Fruit fly (Drosophila melanogaster) whole organism, embryonic: ENCODE measurements around the gene CG14511.

Source experiments
- Abd-B ChIP-seq: fragments of 200-800 bp; sonication (Bioruptor generic); optimal IDR thresholded peaks from 2 replicates; lab custom pipeline; 2018; ENCODE audit warnings: missing biosample characterization, mild to moderate bottlenecking, missing genetic modification characterization, moderate library complexity
- Ada2b ChIP-seq: fragments of 200-800 bp; sonication (Bioruptor generic); IDR thresholded peaks from 2 replicates; pipeline ENCODE4 v1.3.6; 2022; ENCODE audit warnings: missing biosample characterization, missing genetic modification characterization
- Atf6 ChIP-seq: fragments of 200-800 bp; sonication (Bioruptor generic); IDR thresholded peaks from 2 replicates; pipeline ENCODE4 v1.3.6; 2022; ENCODE audit warnings: missing biosample characterization, missing genetic modification characterization
- CG10209 ChIP-seq: fragments of 200-800 bp; sonication (Bioruptor generic); optimal IDR thresholded peaks from 3 replicates; lab custom pipeline; 2017; ENCODE audit warnings: missing biosample characterization, mild to moderate bottlenecking, missing genetic modification characterization, missing genetic modification reagents
- CG10979 ChIP-seq: fragments of 200-800 bp; sonication (Bioruptor generic); optimal IDR thresholded peaks from 2 replicates; lab custom pipeline; 2018; ENCODE audit warnings: missing biosample characterization, mild to moderate bottlenecking, missing genetic modification characterization, moderate library complexity
- CG11247 ChIP-seq: fragments of 200-800 bp; sonication (Bioruptor generic); IDR thresholded peaks from 2 replicates; pipeline ENCODE4 v1.3.6; 2022; ENCODE audit warnings: missing biosample characterization, missing genetic modification characterization
- CG11398 ChIP-seq: fragments of 200-800 bp; sonication (Bioruptor generic); optimal IDR thresholded peaks from 2 replicates; lab custom pipeline; 2016; ENCODE audit warnings: missing biosample characterization, missing genetic modification characterization
- CG12104 ChIP-seq: fragments of 200-800 bp; sonication (Bioruptor generic); optimal IDR thresholded peaks from 3 replicates; lab custom pipeline; 2016; ENCODE audit warnings: missing biosample characterization, missing genetic modification characterization
- CG13287 ChIP-seq: fragments of 200-800 bp; sonication (Bioruptor generic); IDR thresholded peaks from 2 replicates; pipeline ENCODE4 v1.3.6; 2022; ENCODE audit warnings: missing biosample characterization, missing genetic modification characterization; ENCODE audit not compliant: partially characterized antibody
- CG13296 ChIP-seq: fragments of 200-800 bp; sonication (Bioruptor generic); optimal IDR thresholded peaks from 3 replicates; lab custom pipeline; 2018; ENCODE audit warnings: missing biosample characterization, mild to moderate bottlenecking, missing genetic modification characterization
- CG17385 ChIP-seq: fragments of 200-800 bp; sonication (Bioruptor generic); optimal IDR thresholded peaks from 3 replicates; lab custom pipeline; 2018; ENCODE audit warnings: missing biosample characterization, mild to moderate bottlenecking, missing genetic modification characterization
- CG2116 ChIP-seq: fragments of 200-800 bp; sonication (Bioruptor generic); optimal IDR thresholded peaks from 3 replicates; lab custom pipeline; 2018; ENCODE audit warnings: missing biosample characterization, mild to moderate bottlenecking, missing genetic modification characterization
- CG2120 ChIP-seq: fragments of 200-800 bp; sonication (Bioruptor generic); optimal IDR thresholded peaks from 3 replicates; lab custom pipeline; 2016; ENCODE audit warnings: missing biosample characterization, missing genetic modification characterization
- CG2712 ChIP-seq: fragments of 200-800 bp; optimal IDR thresholded peaks from 3 replicates; lab custom pipeline; 2019; ENCODE audit warnings: missing biosample characterization, mild to moderate bottlenecking, missing genetic modification characterization, moderate library complexity
- CG3281 ChIP-seq: fragments of 200-800 bp; sonication (Bioruptor generic); optimal IDR thresholded peaks from 3 replicates; lab custom pipeline; 2017; ENCODE audit warnings: missing biosample characterization, mild to moderate bottlenecking, missing genetic modification characterization
- CG34422 ChIP-seq: fragments of 200-800 bp; sonication (Bioruptor generic); IDR thresholded peaks from 3 replicates; pipeline ENCODE4 v1.3.6; 2022; ENCODE audit warnings: missing biosample characterization, missing genetic modification characterization
- CG4730 ChIP-seq: fragments of 200-800 bp; sonication (Bioruptor generic); IDR thresholded peaks from 2 replicates; pipeline ENCODE4 v1.3.6; 2022; ENCODE audit warnings: missing biosample characterization, missing genetic modification characterization
- CG6813 ChIP-seq: fragments of 200-800 bp; sonication (Bioruptor generic); optimal IDR thresholded peaks from 2 replicates; lab custom pipeline; 2017; ENCODE audit warnings: missing biosample characterization, missing genetic modification characterization, mild to moderate bottlenecking, moderate library complexity, missing genetic modification reagents
- CG7556 ChIP-seq: fragments of 200-800 bp; sonication (Bioruptor generic); optimal IDR thresholded peaks from 2 replicates; lab custom pipeline; 2017; ENCODE audit warnings: missing biosample characterization, mild to moderate bottlenecking, missing genetic modification characterization
- CG7786 ChIP-seq: fragments of 200-800 bp; sonication (Bioruptor generic); optimal IDR thresholded peaks from 2 replicates; lab custom pipeline; 2016; ENCODE audit warnings: missing biosample characterization, missing genetic modification characterization
- CG8388 ChIP-seq: fragments of 200-800 bp; sonication (Bioruptor generic); optimal IDR thresholded peaks from 2 replicates; lab custom pipeline; 2019; ENCODE audit warnings: missing biosample characterization, mild to moderate bottlenecking, missing genetic modification characterization, moderate library complexity
- CG8944 ChIP-seq: fragments of 200-800 bp; sonication (Bioruptor generic); optimal IDR thresholded peaks from 3 replicates; lab custom pipeline; 2016; ENCODE audit warnings: missing biosample characterization, missing genetic modification characterization
- ERR ChIP-seq: fragments of 200-800 bp; sonication (Bioruptor generic); optimal IDR thresholded peaks from 2 replicates; lab custom pipeline; 2016; ENCODE audit warnings: missing biosample characterization, missing genetic modification characterization
- Fer3 ChIP-seq: fragments of 200-800 bp; sonication (Bioruptor generic); optimal IDR thresholded peaks from 2 replicates; lab custom pipeline; 2018; ENCODE audit warnings: missing biosample characterization, mild to moderate bottlenecking, missing genetic modification characterization, moderate library complexity
- HLH54F ChIP-seq: fragments of 200-800 bp; sonication (Bioruptor generic); optimal IDR thresholded peaks from 3 replicates; lab custom pipeline; 2016; ENCODE audit warnings: missing biosample characterization, missing genetic modification characterization
- Hey ChIP-seq: fragments of 200-800 bp; sonication (Bioruptor generic); optimal IDR thresholded peaks from 3 replicates; lab custom pipeline; 2018; ENCODE audit warnings: missing biosample characterization, mild to moderate bottlenecking, missing genetic modification characterization
- Hr3 ChIP-seq: fragments of 200-800 bp; sonication (Bioruptor generic); optimal IDR thresholded peaks from 3 replicates; lab custom pipeline; 2016; ENCODE audit warnings: missing biosample characterization, missing genetic modification characterization
- Hr39 ChIP-seq: fragments of >200 bp; optimal IDR thresholded peaks from 2 replicates; lab custom pipeline; 2017
- MBD-R2 ChIP-seq: fragments of 200-800 bp; sonication (Bioruptor generic); IDR thresholded peaks from 2 replicates; pipeline ENCODE4 v1.3.6; 2022; ENCODE audit warnings: missing biosample characterization, missing genetic modification characterization
- Mrtf ChIP-seq: fragments of 200-800 bp; sonication (Bioruptor generic); IDR thresholded peaks from 3 replicates; pipeline ENCODE4 v1.3.6; 2022; ENCODE audit warnings: missing biosample characterization, missing genetic modification characterization
- NC2α ChIP-seq: fragments of 200-800 bp; sonication (Bioruptor generic); optimal IDR thresholded peaks from 2 replicates; lab custom pipeline; 2016; ENCODE audit warnings: missing biosample characterization, missing genetic modification characterization
- Nf-YA ChIP-seq: fragments of 200-800 bp; sonication (Bioruptor generic); IDR thresholded peaks from 2 replicates; pipeline ENCODE4 v1.3.6; 2022; ENCODE audit warnings: missing biosample characterization, missing genetic modification characterization
- NfI ChIP-seq: fragments of 200-800 bp; sonication (Bioruptor generic); optimal IDR thresholded peaks from 3 replicates; lab custom pipeline; 2018; ENCODE audit warnings: missing biosample characterization, mild to moderate bottlenecking, missing genetic modification characterization, moderate library complexity
- Opbp ChIP-seq: fragments of 200-800 bp; sonication (Bioruptor generic); IDR thresholded peaks from 3 replicates; pipeline ENCODE4 v1.3.6; 2022; ENCODE audit warnings: missing biosample characterization, missing genetic modification characterization; ENCODE audit not compliant: partially characterized antibody
- Six4 ChIP-seq: fragments of 200-800 bp; sonication (Bioruptor generic); optimal IDR thresholded peaks from 2 replicates; lab custom pipeline; 2016; ENCODE audit warnings: missing biosample characterization, missing genetic modification characterization
- Spps ChIP-seq: fragments of 200-800 bp; sonication (Bioruptor generic); optimal IDR thresholded peaks from 2 replicates; lab custom pipeline; 2018; ENCODE audit warnings: missing biosample characterization, mild to moderate bottlenecking, missing genetic modification characterization
- YL-1 ChIP-seq: fragments of 200-800 bp; sonication (Bioruptor generic); optimal IDR thresholded peaks from 3 replicates; lab custom pipeline; 2017; ENCODE audit warnings: missing biosample characterization, mild to moderate bottlenecking, missing genetic modification characterization
- ewg ChIP-seq: fragments of 200-800 bp; sonication (Bioruptor generic); optimal IDR thresholded peaks from 3 replicates; lab custom pipeline; 2017; ENCODE audit warnings: mild to moderate bottlenecking, missing biosample characterization, missing genetic modification reagents, missing genetic modification characterization
- ftz-f1 ChIP-seq: fragments of 200-800 bp; sonication (Bioruptor generic); optimal IDR thresholded peaks from 2 replicates; lab custom pipeline; 2016; ENCODE audit warnings: missing biosample characterization, missing genetic modification characterization
- fu2 ChIP-seq: fragments of 200-800 bp; sonication (Bioruptor generic); optimal IDR thresholded peaks from 2 replicates; lab custom pipeline; 2016; ENCODE audit warnings: missing biosample characterization, missing genetic modification characterization
- hth ChIP-seq: fragments of >200 bp; optimal IDR thresholded peaks from 2 replicates; lab custom pipeline; 2017; ENCODE audit warnings: inconsistent platforms
- klu ChIP-seq: fragments of 200-800 bp; sonication (Bioruptor generic); IDR thresholded peaks from 2 replicates; pipeline ENCODE4 v1.3.6; 2022; ENCODE audit warnings: missing biosample characterization, missing genetic modification characterization
- lilli ChIP-seq: fragments of 200-800 bp; sonication (Bioruptor generic); optimal IDR thresholded peaks from 3 replicates; lab custom pipeline; 2016; ENCODE audit warnings: missing biosample characterization, missing genetic modification characterization
- mirr ChIP-seq: fragments of 200-800 bp; sonication (Bioruptor generic); optimal IDR thresholded peaks from 3 replicates; lab custom pipeline; 2018; ENCODE audit warnings: missing biosample characterization, mild to moderate bottlenecking, missing genetic modification characterization
- row ChIP-seq: fragments of 200-800 bp; sonication (Bioruptor generic); IDR thresholded peaks from 3 replicates; pipeline ENCODE4 v1.3.6; 2022; ENCODE audit warnings: missing biosample characterization, missing genetic modification characterization
- sd ChIP-seq: fragments of 200-800 bp; sonication (Bioruptor generic); optimal IDR thresholded peaks from 3 replicates; lab custom pipeline; 2018; ENCODE audit warnings: missing biosample characterization, mild to moderate bottlenecking, missing genetic modification characterization, moderate library complexity
- tgo ChIP-seq: fragments of 200-800 bp; sonication (Bioruptor generic); IDR thresholded peaks from 3 replicates; pipeline ENCODE4 v1.3.6; 2022; ENCODE audit warnings: missing biosample characterization, missing genetic modification characterization
- wor ChIP-seq: fragments of 200-800 bp; sonication (Bioruptor generic); IDR thresholded peaks from 2 replicates; pipeline ENCODE4 v1.3.6; 2022; ENCODE audit warnings: missing biosample characterization, missing genetic modification characterization
- zen2 ChIP-seq: fragments of 200-800 bp; sonication (Bioruptor generic); IDR thresholded peaks from 3 replicates; pipeline ENCODE4 v1.3.6; 2022; ENCODE audit warnings: missing biosample characterization, missing genetic modification characterization; ENCODE audit not compliant: partially characterized antibody

CG14511 gene

DNA sequence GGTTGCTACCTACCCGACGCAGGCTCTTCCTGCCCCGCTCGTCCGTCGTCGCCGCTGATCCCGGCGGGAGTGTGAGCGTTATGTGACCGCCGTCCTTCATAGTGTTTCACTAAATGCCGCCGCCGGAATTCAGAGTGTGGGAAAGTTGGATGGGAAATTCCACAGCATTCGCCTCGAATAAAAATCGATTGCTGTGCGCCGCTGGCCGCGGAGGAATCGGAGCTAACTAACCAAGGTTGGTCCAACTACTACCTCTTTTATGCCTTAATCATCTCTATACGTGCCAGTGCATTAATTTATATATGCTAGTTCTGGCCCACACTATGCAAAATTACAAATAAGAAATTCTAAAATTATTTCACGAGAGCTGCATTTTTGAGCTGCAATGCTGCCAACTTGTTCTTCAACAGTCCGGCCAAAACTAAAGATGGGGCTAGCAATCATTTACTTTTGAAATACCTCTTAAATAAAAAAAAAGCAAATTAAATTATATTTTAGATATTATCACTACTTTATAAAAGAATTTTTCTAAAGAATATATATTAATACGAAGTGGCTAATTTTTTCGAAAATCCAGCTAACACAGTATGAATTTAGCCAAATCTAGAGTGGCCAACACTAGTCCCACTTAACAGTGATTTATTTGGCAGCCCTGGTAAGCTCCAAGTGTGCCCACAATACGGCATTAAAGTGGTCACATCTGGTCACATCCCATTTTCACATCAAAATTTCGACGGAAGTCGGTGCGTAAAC is 34.1 kb downstream of the CG14511 start, which contains the start of the genes alpha-Man-Ib and Pdhb (continued):
- peak; percentile 90 for TF ChIP-seq CG2712 (tag; lab: Kevin White, UChicago)
- TF ChIP-seq Opbp (GFP tag; lab: Robert Waterston, UW), result no peak
- peak; percentile 93 for TF ChIP-seq CG2116 (GFP tag; lab: Kevin White, UChicago)
- no peak for TF ChIP-seq Hey (tag; lab: Kevin White, UChicago)
- TF ChIP-seq tgo (GFP tag; lab: Robert Waterston, UW), result peak; percentile 83
- TF ChIP-seq Six4 (GFP tag; lab: Kevin White, UChicago), result peak; percentile 41
- peak; percentile 80 for TF ChIP-seq CG3281
- TF ChIP-seq hth (lab: Kevin White, UChicago), result no peak
- 0 out of 2 replicates have a peak, but pooled peaks have one; percentile 45 for TF ChIP-seq Nf-YA (GFP tag; lab: Robert Waterston, UW)
- TF ChIP-seq HLH54F (GFP tag; lab: Kevin White, UChicago), result peak; percentile 63
- peak; percentile 82 for TF ChIP-seq NfI (GFP tag; lab: Kevin White, UChicago)
- TF ChIP-seq NC2α (GFP tag; lab: Kevin White, UChicago), result no peak
- peak; percentile 65 for TF ChIP-seq CG4730 (GFP tag; lab: Robert Waterston, UW)
- peak; percentile 15 for TF ChIP-seq fu2 (GFP tag; lab: Kevin White, UChicago)
- no peak for TF ChIP-seq wor (GFP tag; lab: Robert Waterston, UW)
- TF ChIP-seq Hr3 (GFP tag; lab: Kevin White, UChicago), result peak; percentile 89
- peak; percentile 42 for TF ChIP-seq Spps (tag; lab: Kevin White, UChicago)
- peak; percentile 76 for TF ChIP-seq CG11247 (GFP tag; lab: Robert Waterston, UW)
- TF ChIP-seq klu, result peak; percentile 76
- TF ChIP-seq sd (tag; lab: Kevin White, UChicago), result peak; percentile 92
- peak; percentile 64 for TF ChIP-seq CG17385 (GFP tag; lab: Kevin White, UChicago)
- TF ChIP-seq CG10979, result peak; percentile 67
- TF ChIP-seq lilli, result peak; percentile 80
- TF ChIP-seq CG10209 (GFP tag; lab: Kevin White, UChicago), result peak; percentile 80
- TF ChIP-seq Mrtf, result peak; percentile 75; the same call in 2 of the 3 replicates
- peak; percentile 73 for TF ChIP-seq CG7556 (GFP tag; lab: Kevin White, UChicago)
- peak; percentile 97 for TF ChIP-seq row
- TF ChIP-seq ewg (GFP tag; lab: Kevin White, UChicago), result peak; percentile 69
- TF ChIP-seq Hr39 (lab: Kevin White, UChicago), result no peak
- no peak for TF ChIP-seq CG7786 (GFP tag; lab: Kevin White, UChicago)
- peak; percentile 83 for TF ChIP-seq CG2120 (GFP tag; lab: Kevin White, UChicago)
- TF ChIP-seq CG8388, result peak; percentile 67
- peak; percentile 92 for TF ChIP-seq MBD-R2 (GFP tag; lab: Robert Waterston, UW)
- peak; percentile 72 for TF ChIP-seq CG12104 (GFP tag; lab: Kevin White, UChicago)
- TF ChIP-seq YL-1 (GFP tag; lab: Kevin White, UChicago), result peak; percentile 67
- TF ChIP-seq CG6813 (GFP tag; lab: Kevin White, UChicago), result peak; percentile 51
- TF ChIP-seq mirr, result no peak
- peak; percentile 45 for TF ChIP-seq CG8944 (GFP tag; lab: Kevin White, UChicago)
- peak; percentile 57; the same call in 1 of the 2 replicates for TF ChIP-seq Atf6 (GFP tag; lab: Robert Waterston, UW)
- peak; percentile 50 for TF ChIP-seq CG13296 (GFP tag; lab: Kevin White, UChicago)
- TF ChIP-seq ERR (GFP tag; lab: Kevin White, UChicago), result no peak
- TF ChIP-seq CG11398 (GFP tag; lab: Kevin White, UChicago), result no peak
- TF ChIP-seq CG34422 (GFP tag; lab: Robert Waterston, UW), result peak; percentile 87
- TF ChIP-seq CG13287 (GFP tag; lab: Robert Waterston, UW), result peak; percentile 56
- TF ChIP-seq ftz-f1 (GFP tag; lab: Kevin White, UChicago), result no peak
- no peak for TF ChIP-seq zen2
- peak; percentile 71 for TF ChIP-seq Ada2b (GFP tag; lab: Robert Waterston, UW)
- peak; percentile 78 for TF ChIP-seq Fer3 (tag; lab: Kevin White, UChicago)
- TF ChIP-seq Abd-B (GFP tag; lab: Kevin White, UChicago), result peak; percentile 94
